Fruit fly (Drosophila melanogaster) whole organism, adult: Measurements from ENCODE around the gene Cpr72Ec.

Experiments used
- CG11617 ChIP-seq: fragments of 200-800 bp; sonication (Bioruptor generic); optimal IDR thresholded peaks from 2 replicates; lab custom pipeline; 2017; ENCODE audit warnings: mild to moderate bottlenecking, missing biosample characterization, missing genetic modification reagents, missing genetic modification characterization
- CG14711 ChIP-seq: fragments of 200-800 bp; sonication (Bioruptor generic); optimal IDR thresholded peaks from 2 replicates; lab custom pipeline; 2018; ENCODE audit warnings: missing biosample characterization, mild to moderate bottlenecking, missing genetic modification characterization, moderate library complexity
- CG5204 ChIP-seq: fragments of 200-800 bp; sonication (Bioruptor generic); optimal IDR thresholded peaks from 2 replicates; lab custom pipeline; 2016; ENCODE audit warnings: missing biosample characterization, missing genetic modification characterization
- CG7045 ChIP-seq: fragments of 200-800 bp; sonication (Bioruptor generic); optimal IDR thresholded peaks from 2 replicates; lab custom pipeline; 2017; ENCODE audit warnings: missing biosample characterization, mild to moderate bottlenecking, missing genetic modification characterization
- CG7101 ChIP-seq: fragments of 200-800 bp; sonication (Bioruptor generic); optimal IDR thresholded peaks from 2 replicates; lab custom pipeline; 2018; ENCODE audit warnings: missing biosample characterization, mild to moderate bottlenecking, missing genetic modification characterization, moderate library complexity
- Clk ChIP-seq: fragments of 200-800 bp; sonication (Bioruptor generic); optimal IDR thresholded peaks from 2 replicates; lab custom pipeline; 2017; ENCODE audit warnings: missing biosample characterization, missing genetic modification characterization
- cic ChIP-seq: fragments of 200-800 bp; sonication (Bioruptor generic); optimal IDR thresholded peaks from 2 replicates; lab custom pipeline; 2017; ENCODE audit warnings: missing biosample characterization, mild to moderate bottlenecking, missing genetic modification characterization, moderate library complexity
- kay ChIP-seq: fragments of 200-800 bp; sonication (Bioruptor generic); peaks from one replicate; lab custom pipeline; 2016; ENCODE audit warnings: missing biosample characterization, missing genetic modification characterization, borderline replicate concordance
- pad ChIP-seq: fragments of 200-800 bp; sonication (Bioruptor generic); optimal IDR thresholded peaks from 3 replicates; lab custom pipeline; 2017; ENCODE audit warnings: missing biosample characterization, missing genetic modification characterization, mild to moderate bottlenecking, moderate library complexity, missing genetic modification reagents
- toe ChIP-seq: fragments of 200-800 bp; sonication (Bioruptor generic); optimal IDR thresholded peaks from 2 replicates; lab custom pipeline; 2016; ENCODE audit warnings: missing biosample characterization, missing genetic modification characterization

DNA sequence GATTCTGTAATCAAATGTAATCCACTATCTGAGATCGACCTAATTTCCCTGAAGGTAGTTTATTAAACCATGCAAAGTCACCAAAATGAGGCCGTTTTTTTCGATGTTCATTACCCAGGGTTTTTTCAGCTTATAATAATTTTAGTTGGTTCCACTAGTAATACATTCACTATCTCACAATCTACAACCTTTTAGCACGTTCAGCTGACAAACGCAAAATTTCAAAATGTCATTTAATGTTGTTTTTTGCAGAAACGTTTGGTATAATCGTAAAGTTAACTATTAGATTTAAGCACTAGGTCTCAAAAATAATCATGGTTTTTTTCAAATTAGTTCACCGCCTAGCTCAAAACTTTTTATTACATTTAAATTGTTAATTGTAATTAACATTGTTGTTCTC lies 33.0 kb upstream of the Cpr72Ec start, which contains the start of gene CG44836:
- TF ChIP-seq CG11617 (no peak), cic (GFP tag; lab: Kevin White, UChicago) (no peak), CG5204 (GFP tag; lab: Kevin White, UChicago) (no peak), toe (GFP tag; lab: Kevin White, UChicago) (no peak), Clk (no peak), kay (GFP tag; lab: Kevin White, UChicago) (peak; percentile 20), CG7101 (tag; lab: Kevin White, UChicago) (no peak), CG14711 (tag; lab: Kevin White, UChicago) (no peak), pad (GFP tag; lab: Kevin White, UChicago) (no peak), CG7045 (GFP tag; lab: Kevin White, UChicago) (no peak)
